Worm (Caenorhabditis elegans): Measurements from ENCODE around the gene Y116A8B.4.

DNA sequence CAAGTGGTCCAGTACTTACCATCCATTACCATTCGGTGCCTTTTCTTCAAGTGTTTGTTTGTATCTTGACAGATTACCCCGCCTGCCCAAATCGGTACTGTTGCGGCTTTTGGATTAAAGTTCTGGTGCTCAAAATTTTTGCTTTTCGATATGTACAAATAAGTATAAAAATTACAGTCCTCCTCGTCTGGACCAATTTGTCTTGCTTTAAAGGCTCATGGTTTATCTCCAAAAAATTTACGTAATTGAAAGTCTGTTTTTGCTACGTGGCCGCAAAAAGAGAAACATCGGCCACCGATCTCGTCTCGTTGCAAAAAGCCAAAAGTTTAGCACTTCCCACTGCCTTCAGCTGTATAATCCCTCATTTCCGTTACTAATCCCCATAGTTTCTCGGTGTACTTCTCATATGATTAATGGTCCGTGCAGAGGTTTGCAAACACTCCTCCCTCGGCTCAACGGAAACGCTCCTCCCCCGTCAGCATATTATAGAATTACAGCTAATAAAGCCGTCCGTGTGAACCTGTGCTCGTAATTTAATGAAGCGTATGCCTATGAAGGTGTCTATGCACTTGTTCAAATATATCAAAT, 43.8 kb downstream of the Y116A8B.4 start:
- TF ChIP-seq ceh-24 (tag; optimal IDR thresholded peaks at IDR 0.05): no peak
- no peak for TF ChIP-seq ets-4 (tag; optimal IDR thresholded peaks at IDR 0.05)
- no peak for TF ChIP-seq dve-1 (tag; optimal IDR thresholded peaks at IDR 0.05)
- no peak for TF ChIP-seq ttx-3 (tag; optimal IDR thresholded peaks at IDR 0.05)
- TF ChIP-seq npax-4 (tag; optimal IDR thresholded peaks at IDR 0.05): no peak
- no peak for TF ChIP-seq pros-1 (tag; optimal IDR thresholded peaks at IDR 0.05)
- TF ChIP-seq ama-1 (optimal IDR thresholded peaks at IDR 0.05): no peak
